Fruit fly (Drosophila melanogaster) whole organism, embryonic: ENCODE data around the gene mei-P26.
A peak's percentile ranks its signal among the peaks of the same experiment; 100 is the strongest.

Experiments
- Ada2b ChIP-seq: fragments of 200-800 bp; sonication (Bioruptor generic); IDR thresholded peaks from 2 replicates; pipeline ENCODE4 v1.3.6; 2022; ENCODE audit warnings: missing biosample characterization, missing genetic modification characterization
- Adf1 ChIP-seq: fragments of 200-800 bp; sonication (Bioruptor generic); IDR thresholded peaks from 2 replicates; pipeline ENCODE4 v1.3.6; 2022; ENCODE audit warnings: missing biosample characterization, missing genetic modification characterization
- Aef1 ChIP-seq: fragments of 200-800 bp; sonication (Bioruptor generic); IDR thresholded peaks from 3 replicates; pipeline ENCODE4 v1.3.6; 2022; ENCODE audit warnings: missing biosample characterization, missing genetic modification characterization
- CG10274 ChIP-seq: fragments of 200-800 bp; sonication (Bioruptor generic); optimal IDR thresholded peaks from 3 replicates; lab custom pipeline; 2017; ENCODE audit warnings: missing biosample characterization, mild to moderate bottlenecking, missing genetic modification characterization
- CG11695 ChIP-seq: fragments of 200-800 bp; sonication (Bioruptor generic); IDR thresholded peaks from 3 replicates; pipeline ENCODE4 v1.3.6; 2022; ENCODE audit warnings: missing biosample characterization, missing genetic modification characterization
- CG12299 ChIP-seq: fragments of 200-800 bp; sonication (Bioruptor generic); optimal IDR thresholded peaks from 2 replicates; lab custom pipeline; 2018; ENCODE audit warnings: missing biosample characterization, mild to moderate bottlenecking, missing genetic modification characterization
- CG12391 ChIP-seq: fragments of 200-800 bp; sonication (Bioruptor generic); optimal IDR thresholded peaks from 3 replicates; lab custom pipeline; 2018; ENCODE audit warnings: missing biosample characterization, mild to moderate bottlenecking, missing genetic modification characterization, moderate library complexity
- CG13296 ChIP-seq: fragments of 200-800 bp; sonication (Bioruptor generic); optimal IDR thresholded peaks from 3 replicates; lab custom pipeline; 2018; ENCODE audit warnings: missing biosample characterization, mild to moderate bottlenecking, missing genetic modification characterization
- CG1529 ChIP-seq: fragments of 200-800 bp; sonication (Bioruptor generic); optimal IDR thresholded peaks from 3 replicates; lab custom pipeline; 2018; ENCODE audit warnings: missing biosample characterization, missing genetic modification characterization
- CG15479 ChIP-seq: fragments of 200-800 bp; sonication (Bioruptor generic); optimal IDR thresholded peaks from 3 replicates; lab custom pipeline; 2019; ENCODE audit warnings: missing biosample characterization, mild to moderate bottlenecking, missing genetic modification characterization, moderate library complexity
- CG1792 ChIP-seq: fragments of 200-800 bp; sonication (Bioruptor generic); optimal IDR thresholded peaks from 2 replicates; lab custom pipeline; 2016; ENCODE audit warnings: missing biosample characterization, missing genetic modification characterization
- CG18764 ChIP-seq: fragments of 200-800 bp; sonication (Bioruptor generic); optimal IDR thresholded peaks from 3 replicates; lab custom pipeline; 2016; ENCODE audit warnings: missing biosample characterization, missing genetic modification characterization
- CG2199 ChIP-seq: fragments of 200-800 bp; sonication (Bioruptor generic); IDR thresholded peaks from 3 replicates; pipeline ENCODE4 v1.3.6; 2022; ENCODE audit warnings: missing biosample characterization, missing genetic modification characterization
- CG33213 ChIP-seq: fragments of 200-800 bp; sonication (Bioruptor generic); optimal IDR thresholded peaks from 3 replicates; lab custom pipeline; 2016; ENCODE audit warnings: missing biosample characterization, missing genetic modification characterization
- CG4730 ChIP-seq: fragments of 200-800 bp; sonication (Bioruptor generic); IDR thresholded peaks from 2 replicates; pipeline ENCODE4 v1.3.6; 2022; ENCODE audit warnings: missing biosample characterization, missing genetic modification characterization
- CG7556 ChIP-seq: fragments of 200-800 bp; sonication (Bioruptor generic); optimal IDR thresholded peaks from 2 replicates; lab custom pipeline; 2017; ENCODE audit warnings: missing biosample characterization, mild to moderate bottlenecking, missing genetic modification characterization
- CG7928 ChIP-seq: fragments of 200-800 bp; sonication (Bioruptor generic); optimal IDR thresholded peaks from 2 replicates; lab custom pipeline; 2017; ENCODE audit warnings: missing biosample characterization, mild to moderate bottlenecking, missing genetic modification characterization
- CG8765 ChIP-seq: fragments of 200-800 bp; sonication (Bioruptor generic); IDR thresholded peaks from 2 replicates; pipeline ENCODE4 v1.3.6; 2022; ENCODE audit warnings: missing biosample characterization, missing genetic modification characterization
- CG8924 ChIP-seq: fragments of 200-800 bp; optimal IDR thresholded peaks from 3 replicates; lab custom pipeline; 2019; ENCODE audit warnings: missing biosample characterization, mild to moderate bottlenecking, missing genetic modification characterization, moderate library complexity
- CG9876 ChIP-seq: fragments of 200-800 bp; sonication (Bioruptor generic); optimal IDR thresholded peaks from 2 replicates; lab custom pipeline; 2016; ENCODE audit warnings: missing biosample characterization, missing genetic modification characterization
- Dfd ChIP-seq, 2 experiments: fragments of >200 bp; optimal IDR thresholded peaks; 2 replicates each; lab custom pipeline; 2017; ENCODE audit warnings: missing biosample characterization in 2 of 2, missing genetic modification characterization in 2 of 2
- Dll ChIP-seq: fragments of 200-800 bp; sonication (Bioruptor generic); IDR thresholded peaks from 4 replicates; pipeline ENCODE4 v1.3.6; 2022; ENCODE audit warnings: missing biosample characterization, missing genetic modification characterization; ENCODE audit not compliant: partially characterized antibody
- Hey ChIP-seq: fragments of 200-800 bp; sonication (Bioruptor generic); optimal IDR thresholded peaks from 3 replicates; lab custom pipeline; 2018; ENCODE audit warnings: missing biosample characterization, mild to moderate bottlenecking, missing genetic modification characterization
- Lhr ChIP-seq: fragments of 200-800 bp; sonication (Bioruptor generic); optimal IDR thresholded peaks from 3 replicates; lab custom pipeline; 2017; ENCODE audit warnings: mild to moderate bottlenecking, missing biosample characterization, missing genetic modification reagents, missing genetic modification characterization
- MTF-1 ChIP-seq: fragments of 200-800 bp; sonication (Bioruptor generic); optimal IDR thresholded peaks from 2 replicates; lab custom pipeline; 2018; ENCODE audit warnings: missing biosample characterization, mild to moderate bottlenecking, missing genetic modification characterization, borderline replicate concordance
- Med ChIP-seq: fragments of 200-800 bp; sonication (Bioruptor generic); peaks from one replicate; lab custom pipeline; 2016; ENCODE audit warnings: missing biosample characterization, missing genetic modification characterization, mild to moderate bottlenecking, inconsistent platforms, moderate library complexity
- Myb ChIP-seq: fragments of 200-800 bp; sonication (Bioruptor generic); optimal IDR thresholded peaks from 2 replicates; lab custom pipeline; 2016; ENCODE audit warnings: missing biosample characterization, missing genetic modification characterization
- Vsx1 ChIP-seq: fragments of 200-800 bp; sonication (Bioruptor generic); optimal IDR thresholded peaks from 2 replicates; lab custom pipeline; 2017; ENCODE audit warnings: missing biosample characterization, mild to moderate bottlenecking, missing genetic modification characterization, missing genetic modification reagents
- az2 ChIP-seq: fragments of 200-800 bp; sonication (Bioruptor generic); optimal IDR thresholded peaks from 3 replicates; lab custom pipeline; 2016; ENCODE audit warnings: missing biosample characterization, missing genetic modification characterization
- cad ChIP-seq: fragments of >200 bp; optimal IDR thresholded peaks from 2 replicates; lab custom pipeline; 2017; ENCODE audit warnings: missing biosample characterization, missing genetic modification characterization
- chn ChIP-seq: fragments of 200-800 bp; sonication (Bioruptor generic); optimal IDR thresholded peaks from 2 replicates; lab custom pipeline; 2016; ENCODE audit warnings: missing biosample characterization, missing genetic modification characterization
- ci ChIP-seq: fragments of 200-800 bp; sonication (Bioruptor generic); IDR thresholded peaks from 3 replicates; pipeline ENCODE4 v1.3.6; 2022; ENCODE audit warnings: missing biosample characterization, missing genetic modification characterization
- ems ChIP-seq: fragments of 200-800 bp; sonication (Bioruptor generic); optimal IDR thresholded peaks from 3 replicates; lab custom pipeline; 2016; ENCODE audit warnings: missing biosample characterization, missing genetic modification characterization
- eve ChIP-seq, 2 experiments: fragments of >200 bp; optimal IDR thresholded peaks; 2 replicates each; lab custom pipeline; 2017; ENCODE audit warnings: missing biosample characterization in 2 of 2, missing genetic modification characterization in 2 of 2
- grau ChIP-seq: fragments of 200-800 bp; optimal IDR thresholded peaks from 3 replicates; lab custom pipeline; 2019; ENCODE audit warnings: missing biosample characterization, mild to moderate bottlenecking, missing genetic modification characterization, moderate library complexity
- her ChIP-seq: fragments of 200-800 bp; sonication (Bioruptor generic); optimal IDR thresholded peaks from 2 replicates; lab custom pipeline; 2016; ENCODE audit warnings: missing biosample characterization, missing genetic modification characterization
- insv ChIP-seq, 2 experiments: fragments of 200-800 bp; sonication (Bioruptor generic); optimal IDR thresholded peaks; 3 replicates each; lab custom pipeline; 2016 to 2018; ENCODE audit warnings: missing biosample characterization in 2 of 2, missing genetic modification characterization in 2 of 2
- nau ChIP-seq: fragments of 200-800 bp; sonication (Bioruptor generic); optimal IDR thresholded peaks from 3 replicates; lab custom pipeline; 2017; ENCODE audit warnings: missing biosample characterization, mild to moderate bottlenecking, missing genetic modification characterization, missing genetic modification reagents
- pan ChIP-seq, 4 experiments: fragments of >200 bp in 3 of 4; fragments of 200-800 bp in 1 of 4; sonication (Bioruptor generic) in 1 of 4; optimal IDR thresholded peaks in 3 of 4; IDR thresholded peaks in 1 of 4; 2 replicates each; pipeline versions ENCODE4 v1.3.6 to Lab custom; 2017 to 2022; ENCODE audit warnings: missing biosample characterization in 2 of 4, missing genetic modification characterization in 2 of 4, mixed read lengths in 1 of 4
- pho ChIP-seq: fragments of 200-800 bp; sonication (Bioruptor generic); optimal IDR thresholded peaks from 2 replicates; lab custom pipeline; 2016; ENCODE audit warnings: missing biosample characterization, missing genetic modification characterization
- row ChIP-seq: fragments of 200-800 bp; sonication (Bioruptor generic); IDR thresholded peaks from 3 replicates; pipeline ENCODE4 v1.3.6; 2022; ENCODE audit warnings: missing biosample characterization, missing genetic modification characterization
- tin ChIP-seq: fragments of 200-800 bp; sonication (Bioruptor generic); optimal IDR thresholded peaks from 3 replicates; lab custom pipeline; 2016; ENCODE audit warnings: missing biosample characterization, missing genetic modification characterization
- tll ChIP-seq, 2 experiments: fragments of 200-800 bp in 1 of 2; fragments of >200 bp in 1 of 2; sonication (Bioruptor generic) in 1 of 2; optimal IDR thresholded peaks; 2 replicates each; lab custom pipeline; 2017 to 2019; ENCODE audit warnings: missing biosample characterization in 2 of 2, missing genetic modification characterization in 2 of 2, mild to moderate bottlenecking in 1 of 2, moderate library complexity in 1 of 2
- trem ChIP-seq: fragments of 200-800 bp; optimal IDR thresholded peaks from 3 replicates; lab custom pipeline; 2019; ENCODE audit warnings: missing biosample characterization, mild to moderate bottlenecking, missing genetic modification characterization, moderate library complexity
- twi ChIP-seq: fragments of 200-800 bp; optimal IDR thresholded peaks from 2 replicates; lab custom pipeline; 2019; ENCODE audit warnings: missing biosample characterization, mild to moderate bottlenecking, missing genetic modification characterization, moderate library complexity
- vnd ChIP-seq: fragments of 200-800 bp; sonication (Bioruptor generic); IDR thresholded peaks from 3 replicates; pipeline ENCODE4 v1.3.6; 2022; ENCODE audit warnings: missing biosample characterization, missing genetic modification characterization; ENCODE audit not compliant: partially characterized antibody
- vvl ChIP-seq: fragments of 200-800 bp; sonication (Bioruptor generic); IDR thresholded peaks from 2 replicates; pipeline ENCODE4 v1.3.6; 2022; ENCODE audit warnings: missing biosample characterization, missing genetic modification characterization
- zen ChIP-seq: fragments of 200-800 bp; sonication (Bioruptor generic); optimal IDR thresholded peaks from 3 replicates; lab custom pipeline; 2018; ENCODE audit warnings: missing biosample characterization, mild to moderate bottlenecking, missing genetic modification characterization, moderate library complexity
- zf30C ChIP-seq: fragments of 200-800 bp; sonication (Bioruptor generic); optimal IDR thresholded peaks from 3 replicates; lab custom pipeline; 2018; ENCODE audit warnings: missing biosample characterization, mild to moderate bottlenecking, missing genetic modification characterization

mei-P26 gene

dm6 chrX:9128012-9128280 lies 35.1 kb upstream of the mei-P26 start (continued):
- 0 out of 3 replicates have a peak, but pooled peaks have one; percentile 44 for TF ChIP-seq ci (GFP tag; lab: Robert Waterston, UW)
- peak; percentile 48; the same call in 2 of the 4 replicates for TF ChIP-seq Dll (GFP tag; lab: Robert Waterston, UW)
- TF ChIP-seq Dfd (GFP tag; optimal IDR thresholded peaks at IDR 0.05; lab: Kevin White, UChicago) = no peak

dm6 chrX:9129436-9129835 lies 33.6 kb upstream of the mei-P26 start:
- TF ChIP-seq zen (tag; lab: Kevin White, UChicago) = peak; percentile 42
- peak in 1 of 2 experiments; percentile 50 for TF ChIP-seq eve (GFP tag; optimal IDR thresholded peaks at IDR 0.05; lab: Kevin White, UChicago)
- TF ChIP-seq zf30C (GFP tag; lab: Kevin White, UChicago) = peak; percentile 73
- peak; percentile 1 for TF ChIP-seq grau (tag; lab: Kevin White, UChicago)
- no peak for TF ChIP-seq vnd (GFP tag; lab: Robert Waterston, UW)
- no peak for TF ChIP-seq CG18764 (GFP tag; lab: Kevin White, UChicago)
- 0 out of 3 replicates have a peak, but pooled peaks have one; percentile 5 for TF ChIP-seq row (GFP tag; lab: Robert Waterston, UW)
- no peak for TF ChIP-seq Ada2b (GFP tag; lab: Robert Waterston, UW)
- no peak for TF ChIP-seq CG12391 (tag; lab: Kevin White, UChicago)
- no peak for TF ChIP-seq CG7928
- TF ChIP-seq CG7556 (GFP tag; lab: Kevin White, UChicago) = peak; percentile 1
- TF ChIP-seq CG10274 = no peak
- no peak for TF ChIP-seq CG12299 (tag; lab: Kevin White, UChicago)
- TF ChIP-seq Lhr (GFP tag; lab: Kevin White, UChicago) = no peak
- TF ChIP-seq tin (GFP tag; lab: Kevin White, UChicago) = no peak
- no peak for TF ChIP-seq ems
- TF ChIP-seq Myb = no peak
- no peak for TF ChIP-seq CG4730 (GFP tag; lab: Robert Waterston, UW)
- TF ChIP-seq nau = no peak
- TF ChIP-seq Hey (tag; lab: Kevin White, UChicago) = no peak
- TF ChIP-seq ci (GFP tag; lab: Robert Waterston, UW) = no peak
- TF ChIP-seq MTF-1 (GFP tag; lab: Kevin White, UChicago) = no peak
- TF ChIP-seq Med (GFP tag; lab: Kevin White, UChicago) = peak; percentile 35
- peak in 1 of 2 experiments; percentile 81 for TF ChIP-seq tll (GFP tag; optimal IDR thresholded peaks at IDR 0.05; lab: Kevin White, UChicago)
- no peak for TF ChIP-seq trem (tag; lab: Kevin White, UChicago)
- 0 out of 3 replicates have a peak, but pooled peaks have one; percentile 22 for TF ChIP-seq CG2199 (GFP tag; lab: Robert Waterston, UW)
- TF ChIP-seq pan (optimal IDR thresholded peaks at IDR 0.05; lab: Kevin White, UChicago) = no peak
- TF ChIP-seq pan (GFP tag; optimal IDR thresholded peaks at IDR 0.05 in 1 of 2, IDR thresholded peaks at IDR 0.05 in 1 of 2) = no peak
- no peak for TF ChIP-seq CG9876
- no peak for TF ChIP-seq chn (GFP tag; lab: Kevin White, UChicago)
- TF ChIP-seq twi = peak; percentile 68
- TF ChIP-seq az2 (GFP tag; lab: Kevin White, UChicago) = no peak
- TF ChIP-seq CG1529 (GFP tag; lab: Kevin White, UChicago) = no peak
- peak; percentile 64 for TF ChIP-seq CG15479 (GFP tag; lab: Kevin White, UChicago)
- TF ChIP-seq CG1792 (GFP tag; lab: Kevin White, UChicago) = no peak
- no peak for TF ChIP-seq vvl
- TF ChIP-seq her (GFP tag; lab: Kevin White, UChicago) = no peak
- TF ChIP-seq CG8765 = no peak
- TF ChIP-seq pho (GFP tag; lab: Kevin White, UChicago) = no peak
- no peak for TF ChIP-seq CG13296 (GFP tag; lab: Kevin White, UChicago)
- TF ChIP-seq Vsx1 (GFP tag; lab: Kevin White, UChicago) = no peak
- TF ChIP-seq CG33213 (GFP tag; lab: Kevin White, UChicago) = no peak
- TF ChIP-seq CG8924 = no peak
- no peak for TF ChIP-seq Aef1 (GFP tag; lab: Robert Waterston, UW)
- TF ChIP-seq insv (GFP tag; optimal IDR thresholded peaks at IDR 0.05; lab: Kevin White, UChicago) = no peak
- no peak for TF ChIP-seq Adf1 (GFP tag; lab: Robert Waterston, UW)
- TF ChIP-seq CG11695 = no peak
- peak; percentile 81 for TF ChIP-seq cad (GFP tag; lab: Kevin White, UChicago)
